Fruit fly (Drosophila melanogaster): Measurements from ENCODE around the gene CG43439.

Gene CG43439

dm6 chr3L:6955254-6956229 lies 28.8 kb downstream of the CG43439 start, which contains the start of the genes CG10077 and CG9948:
Gene CG10077, minus strand, starts transcription at chr3L:6955904.
Gene CG9948, plus strand, starts transcription at chr3L:6955991.
- TF ChIP-seq CG15336 (GFP tag; IDR thresholded peaks at IDR 0.05) = peak; percentile 95
- peak; percentile 87 for TF ChIP-seq CG32006 (GFP tag; optimal IDR thresholded peaks at IDR 0.05)
- TF ChIP-seq Met (GFP tag; optimal IDR thresholded peaks at IDR 0.05) = peak; percentile 90
- TF ChIP-seq Gug (GFP tag; IDR thresholded peaks at IDR 0.05) = peak; percentile 82
- TF ChIP-seq CG6792 (GFP tag; optimal IDR thresholded peaks at IDR 0.05) = peak; percentile 88
- peak; percentile 90 for TF ChIP-seq Ets96B (tag; optimal IDR thresholded peaks at IDR 0.05)
- TF ChIP-seq salr (GFP tag; optimal IDR thresholded peaks at IDR 0.05) = peak in 1 of 2 experiments; percentile 74
- TF ChIP-seq CG16779 (tag; optimal IDR thresholded peaks at IDR 0.05) = no peak
- TF ChIP-seq fkh (GFP tag; optimal IDR thresholded peaks at IDR 0.05) = peak; percentile 93
- TF ChIP-seq esn (GFP tag; optimal IDR thresholded peaks at IDR 0.05) = peak; percentile 93
- TF ChIP-seq CG6808 (GFP tag; optimal IDR thresholded peaks at IDR 0.05) = peak; percentile 84
- TF ChIP-seq Hr4 (GFP tag; optimal IDR thresholded peaks at IDR 0.05) = peak; percentile 92
- peak; percentile 80 for TF ChIP-seq vri (GFP tag; optimal IDR thresholded peaks at IDR 0.05)
- TF ChIP-seq Smox (GFP tag; optimal IDR thresholded peaks at IDR 0.05) = peak; percentile 89
- peak; percentile 90 for TF ChIP-seq Sox102F (GFP tag; optimal IDR thresholded peaks at IDR 0.05)
- TF ChIP-seq CG11762 (GFP tag; optimal IDR thresholded peaks at IDR 0.05; ENCODE audit: insufficient read depth) = peak; percentile 83
- peak; percentile 92 for TF ChIP-seq OdsH (GFP tag; optimal IDR thresholded peaks at IDR 0.05)
- TF ChIP-seq acj6 (GFP tag; optimal IDR thresholded peaks at IDR 0.05) = peak; percentile 93
- peak; percentile 88 for TF ChIP-seq topi (GFP tag; optimal IDR thresholded peaks at IDR 0.05)
- TF ChIP-seq CG3032 (tag; optimal IDR thresholded peaks at IDR 0.05) = peak; percentile 91
- TF ChIP-seq CG31627 (GFP tag; optimal IDR thresholded peaks at IDR 0.05) = peak; percentile 88
- TF ChIP-seq CG1621 (tag; optimal IDR thresholded peaks at IDR 0.05) = peak; percentile 87
- peak; percentile 75 for TF ChIP-seq CG8319 (GFP tag; optimal IDR thresholded peaks at IDR 0.05)
- no peak for TF ChIP-seq spab (GFP tag; optimal IDR thresholded peaks at IDR 0.05)
- peak; percentile 79 to 88 for TF ChIP-seq ss (GFP tag; optimal IDR thresholded peaks at IDR 0.05)
- TF ChIP-seq CG4318 (GFP tag; optimal IDR thresholded peaks at IDR 0.05) = no peak
- TF ChIP-seq CG6276 (GFP tag; optimal IDR thresholded peaks at IDR 0.05) = no peak
- TF ChIP-seq Eip93F (GFP tag; optimal IDR thresholded peaks at IDR 0.05) = peak; percentile 86
- peak; percentile 85 for TF ChIP-seq Eip75B (GFP tag; optimal IDR thresholded peaks at IDR 0.05)
- peak; percentile 89 for TF ChIP-seq CG8632 (GFP tag; optimal IDR thresholded peaks at IDR 0.05)
- peak; percentile 87 for TF ChIP-seq Sox14 (GFP tag; optimal IDR thresholded peaks at IDR 0.05)
- peak; percentile 91 for TF ChIP-seq CG3919 (GFP tag; optimal IDR thresholded peaks at IDR 0.05)
- TF ChIP-seq CG9139 (GFP tag; optimal IDR thresholded peaks at IDR 0.05) = peak; percentile 69
- peak; percentile 87 for TF ChIP-seq CG10631 (GFP tag; optimal IDR thresholded peaks at IDR 0.05)
- TF ChIP-seq lz (GFP tag; optimal IDR thresholded peaks at IDR 0.05) = peak; percentile 90
- TF ChIP-seq CG11294 (GFP tag; IDR thresholded peaks at IDR 0.05) = peak; percentile 85
- TF ChIP-seq Blimp-1 (GFP tag; optimal IDR thresholded peaks at IDR 0.05) = peak; percentile 67
- TF ChIP-seq Hr39 (GFP tag; optimal IDR thresholded peaks at IDR 0.05) = peak; percentile 83
- peak; percentile 85 for TF ChIP-seq net (GFP tag; optimal IDR thresholded peaks at IDR 0.05)
- TF ChIP-seq dsx (GFP tag; optimal IDR thresholded peaks at IDR 0.05; ENCODE audit: poor library complexity, severe bottlenecking) = peak; percentile 85
- TF ChIP-seq fd85E (GFP tag; optimal IDR thresholded peaks at IDR 0.05) = no peak
- TF ChIP-seq Lpt (GFP tag; optimal IDR thresholded peaks at IDR 0.05) = no peak
- TF ChIP-seq CG34406 (GFP tag; optimal IDR thresholded peaks at IDR 0.05) = peak; percentile 86
- TF ChIP-seq eg (GFP tag; IDR thresholded peaks at IDR 0.05) = peak; percentile 95
- peak; percentile 91 for TF ChIP-seq CG6163 (GFP tag; IDR thresholded peaks at IDR 0.05)
- peak; percentile 79 for TF ChIP-seq Sox15 (GFP tag; optimal IDR thresholded peaks at IDR 0.05)
- TF ChIP-seq Hr38 (GFP tag; optimal IDR thresholded peaks at IDR 0.05) = no peak
- TF ChIP-seq CG6854 (GFP tag; optimal IDR thresholded peaks at IDR 0.05) = peak; percentile 75
- peak; percentile 90 for TF ChIP-seq pdm3 (GFP tag; optimal IDR thresholded peaks at IDR 0.05)
